Worm (Caenorhabditis elegans) whole organism, L4 larva: ENCODE data around the gene C13A2.3.

Experiments used
- D1046.2 ChIP-seq: fragments of 200-800 bp; sonication (Bioruptor generic); IDR thresholded peaks from 2 replicates; pipeline ENCODE4 v1.3.6; 2022; ENCODE audit warnings: missing genetic modification characterization, missing compliant biosample characterization
- F10B5.3 ChIP-seq: sonication (generic microtip); optimal IDR thresholded peaks from 2 replicates; lab custom pipeline; 2016; ENCODE audit warnings: mild to moderate bottlenecking, missing genetic modification characterization, missing compliant biosample characterization
- T20F7.1 ChIP-seq: fragments of 200-800 bp; sonication (Bioruptor generic); optimal IDR thresholded peaks from 2 replicates; lab custom pipeline; 2018; ENCODE audit warnings: mild to moderate bottlenecking, missing genetic modification characterization, missing compliant biosample characterization
- ZK337.2 ChIP-seq: fragments of 200-800 bp; sonication (Bioruptor generic); IDR thresholded peaks from 2 replicates; pipeline ENCODE4 v1.3.6; 2022; ENCODE audit warnings: missing genetic modification reagents, missing genetic modification characterization, missing compliant biosample characterization
- aha-1 ChIP-seq: fragments of 150-350 bp; peaks from one replicate; lab custom pipeline; 2014; ENCODE audit warnings: missing biosample characterization, missing genetic modification characterization
- ama-1 ChIP-seq: fragments of 150-350 bp; optimal IDR thresholded peaks from 2 replicates; lab custom pipeline; 2014; ENCODE audit warnings: inconsistent platforms, mixed read lengths
- ceh-32 ChIP-seq: sonication (generic microtip); optimal IDR thresholded peaks from 2 replicates; lab custom pipeline; 2016; ENCODE audit warnings: mild to moderate bottlenecking, missing genetic modification characterization, missing compliant biosample characterization; ENCODE audit not compliant: poor library complexity
- ces-1 ChIP-seq: fragments of 150-350 bp; sonication (generic microtip); optimal IDR thresholded peaks from 4 replicates; lab custom pipeline; 2014; ENCODE audit warnings: missing biosample characterization, missing genetic modification reagents, missing genetic modification characterization
- ctbp-1 ChIP-seq: fragments of 200-800 bp; sonication (Bioruptor generic); IDR thresholded peaks from 2 replicates; pipeline ENCODE4 v1.3.6; 2022; ENCODE audit warnings: missing genetic modification reagents, missing genetic modification characterization, missing compliant biosample characterization
- daf-12 ChIP-seq: fragments of 150-350 bp; optimal IDR thresholded peaks from 2 replicates; lab custom pipeline; 2014; ENCODE audit warnings: missing biosample characterization, missing genetic modification reagents, missing genetic modification characterization
- daf-19 ChIP-seq: fragments of 200-800 bp; sonication (Bioruptor generic); conservative IDR thresholded peaks from 2 replicates; pipeline ENCODE4 v1.3.6; 2022; ENCODE audit warnings: missing genetic modification characterization, missing compliant biosample characterization
- dmd-6 ChIP-seq: fragments of 200-800 bp; sonication (Bioruptor generic); IDR thresholded peaks from 2 replicates; pipeline ENCODE4 v1.3.6; 2022; ENCODE audit warnings: missing genetic modification reagents, missing genetic modification characterization, missing compliant biosample characterization
- dpl-1 ChIP-seq: fragments of 150-350 bp; optimal IDR thresholded peaks from 2 replicates; lab custom pipeline; 2014; ENCODE audit warnings: missing biosample characterization, missing genetic modification reagents, missing genetic modification characterization
- dve-1 ChIP-seq: sonication (generic microtip); optimal IDR thresholded peaks from 2 replicates; lab custom pipeline; 2017; ENCODE audit warnings: antibody characterized with exemption, mild to moderate bottlenecking, missing genetic modification characterization, missing compliant biosample characterization; ENCODE audit not compliant: insufficient read depth
- egl-27 ChIP-seq: sonication (generic microtip); optimal IDR thresholded peaks from 3 replicates; lab custom pipeline; 2017; ENCODE audit warnings: missing biosample characterization, missing genetic modification reagents, missing genetic modification characterization
- fkh-10 ChIP-seq: fragments of 150-350 bp; optimal IDR thresholded peaks from 2 replicates; lab custom pipeline; 2014; ENCODE audit warnings: missing biosample characterization, missing genetic modification reagents, missing genetic modification characterization
- fos-1 ChIP-seq: fragments of 150-350 bp; optimal IDR thresholded peaks from 2 replicates; lab custom pipeline; 2014; ENCODE audit warnings: missing biosample characterization, missing genetic modification characterization
- hif-1 ChIP-seq, 2 experiments: sonication (generic microtip); optimal IDR thresholded peaks; 2 replicates each; lab custom pipeline; 2016 to 2017; ENCODE audit warnings: missing compliant biosample characterization in 2 of 2, missing genetic modification characterization in 2 of 2, missing genetic modification reagents in 2 of 2, missing genotype in 2 of 2, mild to moderate bottlenecking in 1 of 2
- jun-1 ChIP-seq: fragments of 150-350 bp; optimal IDR thresholded peaks from 2 replicates; lab custom pipeline; 2014; ENCODE audit warnings: missing biosample characterization, missing genetic modification reagents, missing genetic modification characterization
- lim-7 ChIP-seq: fragments of 200-800 bp; sonication (Bioruptor generic); IDR thresholded peaks from 2 replicates; pipeline ENCODE4 v1.3.6; 2022; ENCODE audit warnings: missing genetic modification characterization, missing compliant biosample characterization
- lin-13 ChIP-seq: fragments of 150-350 bp; optimal IDR thresholded peaks from 2 replicates; lab custom pipeline; 2014; ENCODE audit warnings: missing biosample characterization, missing genetic modification reagents, missing genetic modification characterization
- lin-38 ChIP-seq: fragments of 200-800 bp; sonication (Bioruptor generic); IDR thresholded peaks from 2 replicates; pipeline ENCODE4 v1.3.6; 2022; ENCODE audit warnings: missing genetic modification reagents, missing genetic modification characterization, missing compliant biosample characterization
- lir-3 ChIP-seq: sonication (generic microtip); optimal IDR thresholded peaks from 2 replicates; lab custom pipeline; 2016; ENCODE audit warnings: mild to moderate bottlenecking, missing genetic modification characterization, missing compliant biosample characterization
- lsy-2 ChIP-seq, 2 experiments: fragments of 150-350 bp in 1 of 2; sonication (generic microtip) in 1 of 2; optimal IDR thresholded peaks; 2 replicates each; lab custom pipeline; 2014 to 2017; ENCODE audit warnings: missing biosample characterization in 2 of 2, missing genetic modification characterization in 2 of 2
- madf-9 ChIP-seq: fragments of 200-800 bp; sonication (Bioruptor generic); conservative IDR thresholded peaks from 2 replicates; pipeline ENCODE4 v1.3.6; 2022; ENCODE audit warnings: missing genetic modification reagents, missing genetic modification characterization, missing compliant biosample characterization
- mep-1 ChIP-seq: fragments of 150-350 bp; sonication (generic microtip); optimal IDR thresholded peaks from 3 replicates; lab custom pipeline; 2014; ENCODE audit warnings: missing biosample characterization, missing genetic modification characterization
- mes-2 ChIP-seq: sonication (generic microtip); optimal IDR thresholded peaks from 2 replicates; lab custom pipeline; 2016; ENCODE audit warnings: missing genotype, mild to moderate bottlenecking, missing genetic modification characterization, missing compliant biosample characterization; ENCODE audit not compliant: poor library complexity, severe bottlenecking
- nhr-10 ChIP-seq: fragments of 150-350 bp; optimal IDR thresholded peaks from 2 replicates; lab custom pipeline; 2014; ENCODE audit warnings: missing biosample characterization, missing genetic modification characterization
- nhr-11 ChIP-seq: fragments of 150-350 bp; optimal IDR thresholded peaks from 2 replicates; lab custom pipeline; 2014; ENCODE audit warnings: missing biosample characterization, missing genetic modification characterization
- nhr-111 ChIP-seq: fragments of 200-800 bp; sonication (Bioruptor generic); optimal IDR thresholded peaks from 2 replicates; lab custom pipeline; 2018; ENCODE audit warnings: mild to moderate bottlenecking, missing genetic modification characterization, missing compliant biosample characterization
- nhr-237 ChIP-seq: sonication (generic microtip); optimal IDR thresholded peaks from 2 replicates; lab custom pipeline; 2017; ENCODE audit warnings: missing biosample characterization, missing genetic modification characterization
- nhr-28 ChIP-seq: fragments of 150-350 bp; optimal IDR thresholded peaks from 2 replicates; lab custom pipeline; 2014; ENCODE audit warnings: missing biosample characterization, missing genetic modification characterization
- nhr-6 ChIP-seq: fragments of 150-350 bp; optimal IDR thresholded peaks from 2 replicates; lab custom pipeline; 2014; ENCODE audit warnings: missing biosample characterization, missing genetic modification characterization
- pha-4 ChIP-seq, 2 experiments: fragments of 150-350 bp in 1 of 2; fragments of 200-800 bp in 1 of 2; sonication (Bioruptor generic) in 1 of 2; IDR thresholded peaks in 1 of 2; optimal IDR thresholded peaks in 1 of 2; 2 replicates each; pipeline versions ENCODE4 v1.3.6 to Lab custom; 2014 to 2022; ENCODE audit warnings: missing genetic modification characterization in 2 of 2, missing genetic modification reagents in 2 of 2, missing biosample characterization in 1 of 2, missing compliant biosample characterization in 1 of 2
- pqm-1 ChIP-seq: sonication (generic microtip); optimal IDR thresholded peaks from 2 replicates; lab custom pipeline; 2017; ENCODE audit warnings: missing biosample characterization, missing genetic modification characterization
- rbr-2 ChIP-seq: sonication (generic microtip); optimal IDR thresholded peaks from 2 replicates; lab custom pipeline; 2016; ENCODE audit warnings: missing genotype, missing genetic modification characterization, missing compliant biosample characterization
- saeg-2 ChIP-seq: fragments of 200-800 bp; sonication (Bioruptor generic); IDR thresholded peaks from 2 replicates; pipeline ENCODE4 v1.3.6; 2022; ENCODE audit warnings: missing genetic modification reagents, missing genetic modification characterization, missing compliant biosample characterization
- sdz-12 ChIP-seq: fragments of 200-800 bp; sonication (Bioruptor generic); optimal IDR thresholded peaks from 2 replicates; lab custom pipeline; 2018; ENCODE audit warnings: mild to moderate bottlenecking, missing genetic modification characterization, missing compliant biosample characterization
- set-16 ChIP-seq: fragments of 200-800 bp; sonication (Bioruptor generic); IDR thresholded peaks from 2 replicates; pipeline ENCODE4 v1.3.6; 2022; ENCODE audit warnings: missing genetic modification reagents, missing genetic modification characterization, missing compliant biosample characterization
- spr-1 ChIP-seq: sonication (generic microtip); optimal IDR thresholded peaks from 2 replicates; lab custom pipeline; 2016; ENCODE audit warnings: mild to moderate bottlenecking, missing genetic modification characterization, missing compliant biosample characterization
- tra-1 ChIP-seq: fragments of 200-800 bp; sonication (Bioruptor generic); IDR thresholded peaks from 2 replicates; pipeline ENCODE4 v1.3.6; 2022; ENCODE audit warnings: missing genetic modification reagents, missing genetic modification characterization, missing compliant biosample characterization
- unc-62 ChIP-seq, 3 experiments: fragments of 150-350 bp in 1 of 3; sonication (generic microtip); optimal IDR thresholded peaks in 2 of 3; peaks in 1 of 3; 1 replicate in 1 of 3; 2 replicates in 2 of 3; lab custom pipeline; 2014 to 2017; ENCODE audit warnings: missing biosample characterization in 3 of 3, missing genetic modification characterization in 3 of 3, missing genetic modification reagents in 3 of 3, missing genotype in 1 of 3
- zag-1 ChIP-seq: fragments of 150-350 bp; optimal IDR thresholded peaks from 2 replicates; lab custom pipeline; 2014; ENCODE audit warnings: missing biosample characterization, missing genetic modification characterization
- zfp-3 ChIP-seq: fragments of 200-800 bp; sonication (Bioruptor generic); conservative IDR thresholded peaks from 2 replicates; pipeline ENCODE4 v1.3.6; 2022; ENCODE audit warnings: missing genetic modification reagents, missing genetic modification characterization, missing compliant biosample characterization

The C13A2.3 gene

DNA sequence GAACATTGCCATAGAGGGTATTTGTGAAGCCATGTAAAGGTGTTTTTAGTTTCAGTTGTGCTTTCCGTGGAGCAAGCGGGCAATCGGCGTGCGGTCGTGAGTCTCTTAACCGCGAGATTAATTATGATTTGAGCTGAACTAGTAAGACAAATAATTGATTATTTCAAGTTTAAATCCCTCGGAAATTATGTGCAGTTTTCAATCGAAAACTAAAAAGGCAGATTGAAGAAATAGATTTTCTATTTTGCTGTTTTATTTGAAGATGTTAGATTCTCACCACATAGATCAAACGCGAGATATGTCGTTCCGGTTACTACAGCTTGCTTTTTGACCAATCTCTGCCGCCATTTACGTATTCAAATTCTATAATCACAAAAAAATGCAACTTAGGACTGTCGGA is at the start of gene C13A2.3:
Gene C13A2.3 (plus strand): TSS at position 301 of the 400 bp plus-strand sequence.
- TF ChIP-seq unc-62 (GFP tag; optimal IDR thresholded peaks at IDR 0.05 in 1 of 2; lab: Kevin White, UChicago): peak in 1 of 2 experiments; percentile 28
- no peak for TF ChIP-seq unc-62 (tag; optimal IDR thresholded peaks at IDR 0.05; lab: Kevin White, UChicago)
- TF ChIP-seq daf-19 (GFP tag; lab: Robert Waterston, UW): no peak

DNA sequence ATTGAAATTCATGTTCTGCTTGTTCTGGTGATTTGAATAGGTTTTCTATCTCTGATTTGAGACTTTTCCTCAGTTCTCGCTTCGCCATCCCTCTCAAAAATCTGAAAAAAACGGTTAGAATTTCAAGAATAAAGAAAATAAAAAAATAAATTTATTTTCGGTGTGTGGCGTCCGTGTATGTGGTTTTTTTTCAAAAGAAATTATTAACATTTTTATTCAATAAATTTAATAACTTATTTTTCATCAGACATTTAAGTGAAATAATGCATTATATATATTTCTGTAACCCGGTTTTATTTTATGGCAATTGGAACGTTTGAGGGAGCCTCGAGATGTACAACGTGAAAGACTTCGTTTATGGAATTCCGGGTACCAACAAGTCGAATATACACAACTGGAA is 47.4 kb upstream of the C13A2.3 start, which contains the start of gene C05C8.5:
Gene C05C8.5 (minus strand): TSS at position 101 of the 400 bp plus-strand sequence.
- no peak for TF ChIP-seq nhr-10
- TF ChIP-seq pha-4 (GFP tag; IDR thresholded peaks at IDR 0.05; lab: Robert Waterston, UW): no peak
- no peak for TF ChIP-seq pha-4 (tag; optimal IDR thresholded peaks at IDR 0.05; lab: Kevin White, UChicago)

DNA sequence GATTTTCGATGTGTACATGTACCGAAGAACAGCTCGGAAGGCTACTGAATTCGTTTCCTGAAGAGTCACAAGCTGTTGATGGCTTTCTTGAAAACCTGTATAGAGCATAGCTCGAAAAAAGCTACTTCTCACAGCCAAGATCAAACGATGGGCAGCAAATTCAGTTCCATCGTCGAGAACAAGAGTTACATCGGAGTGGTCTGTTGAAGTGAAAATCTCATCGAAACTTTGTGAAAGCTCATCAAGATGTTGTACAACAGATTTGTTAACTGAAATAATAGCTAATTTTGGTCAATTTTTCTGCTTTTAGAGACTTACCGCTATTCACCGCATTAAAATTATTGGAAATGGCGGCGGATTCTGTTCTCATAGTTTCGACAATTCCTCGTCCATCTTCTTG is 45.4 kb upstream of the C13A2.3 start:
- TF ChIP-seq aha-1 (tag; lab: Kevin White, UChicago) (peak; percentile 54), pqm-1 (tag; lab: Kevin White, UChicago) (no peak)

DNA sequence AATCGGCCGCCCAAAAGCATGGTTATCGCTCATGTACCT is 45.2 kb upstream of the C13A2.3 start, which contains the start of gene hpo-9:
Gene hpo-9 (minus strand): TSS at position 37 of the 39 bp plus-strand sequence.
- TF ChIP-seq spr-1 (tag; lab: Kevin White, UChicago): no peak
- no peak for TF ChIP-seq ctbp-1 (GFP tag; lab: Robert Waterston, UW)
- no peak for TF ChIP-seq dmd-6 (GFP tag; lab: Robert Waterston, UW)
- TF ChIP-seq ces-1: no peak
- no peak for TF ChIP-seq D1046.2 (GFP tag; lab: Robert Waterston, UW)
- no peak for TF ChIP-seq egl-27 (tag; lab: Kevin White, UChicago)
- TF ChIP-seq, all 104 proteins: peak for 0

DNA sequence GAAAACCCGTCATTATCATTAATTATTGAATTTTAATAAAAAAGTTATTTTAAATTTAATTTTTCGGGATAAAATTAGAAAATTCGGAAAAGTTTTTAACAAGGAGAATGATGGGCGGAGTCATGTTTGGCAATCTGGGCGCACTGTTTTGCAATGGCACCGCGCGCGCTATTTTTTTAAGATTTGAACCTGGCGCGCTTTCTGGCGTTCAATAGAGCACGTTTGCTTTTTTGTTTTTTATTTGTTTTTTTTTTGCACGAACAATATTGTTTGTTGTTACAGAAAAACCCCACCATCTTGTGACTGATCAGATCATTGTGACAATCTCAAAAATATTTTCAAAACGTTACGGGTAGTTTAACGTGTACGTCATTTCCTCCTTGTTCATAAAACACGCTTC is 45.0 kb upstream of the C13A2.3 start, which contains the start of gene hyls-1:
Gene hyls-1 (plus strand): TSS at position 249 of the 400 bp plus-strand sequence.
- no peak for TF ChIP-seq D1046.2 (GFP tag; lab: Robert Waterston, UW)
- peak; percentile 81 for TF ChIP-seq rbr-2 (tag; lab: Kevin White, UChicago)
- peak; percentile 27 for TF ChIP-seq ama-1 (lab: Kevin White, UChicago)
- peak in 1 of 2 experiments; percentile 84 for TF ChIP-seq hif-1 (tag; optimal IDR thresholded peaks at IDR 0.05; lab: Kevin White, UChicago)
- peak; percentile 53 for TF ChIP-seq nhr-28 (tag; lab: Kevin White, UChicago)
- no peak for TF ChIP-seq lim-7
- peak; percentile 93 for TF ChIP-seq dpl-1 (GFP tag; lab: Kevin White, UChicago)
- TF ChIP-seq lsy-2 (tag; optimal IDR thresholded peaks at IDR 0.05; lab: Kevin White, UChicago): peak in 1 of 2 experiments; percentile 86
- 0 out of 2 replicates have a peak, but pooled peaks have one; percentile 37 for TF ChIP-seq zfp-3 (GFP tag; lab: Robert Waterston, UW)
- TF ChIP-seq sdz-12 (GFP tag; lab: Kevin White, UChicago): no peak
- no peak for TF ChIP-seq ceh-32 (tag; lab: Kevin White, UChicago)
- no peak for TF ChIP-seq madf-9 (GFP tag; lab: Robert Waterston, UW)
- no peak for TF ChIP-seq nhr-237 (tag; lab: Kevin White, UChicago)
- TF ChIP-seq tra-1: no peak
- TF ChIP-seq daf-12 (tag; lab: Kevin White, UChicago): no peak
- no peak for TF ChIP-seq T20F7.1 (GFP tag; lab: Kevin White, UChicago)
- TF ChIP-seq saeg-2 (GFP tag; lab: Robert Waterston, UW): no peak
- no peak for TF ChIP-seq zag-1 (tag; lab: Kevin White, UChicago)
- TF ChIP-seq set-16 (GFP tag; lab: Robert Waterston, UW): no peak
- TF ChIP-seq mep-1 (tag; lab: Kevin White, UChicago): peak; percentile 89
- no peak for TF ChIP-seq nhr-10
- peak; percentile 92 for TF ChIP-seq mes-2 (tag; lab: Kevin White, UChicago)
- peak; percentile 97 for TF ChIP-seq lin-38 (GFP tag; lab: Robert Waterston, UW)
- TF ChIP-seq dve-1 (tag; lab: Kevin White, UChicago): peak; percentile 88
- no peak for TF ChIP-seq lir-3 (tag; lab: Kevin White, UChicago)
- TF ChIP-seq ZK337.2 (GFP tag; lab: Robert Waterston, UW): no peak
- no peak for TF ChIP-seq F10B5.3
- peak; percentile 65 for TF ChIP-seq lin-13
- TF ChIP-seq fkh-10: no peak
- no peak for TF ChIP-seq nhr-11 (tag; lab: Kevin White, UChicago)
- peak; percentile 84 for TF ChIP-seq nhr-6 (tag; lab: Kevin White, UChicago)
- TF ChIP-seq jun-1 (tag; lab: Kevin White, UChicago): no peak
- TF ChIP-seq fos-1: no peak
- TF ChIP-seq aha-1 (tag; lab: Kevin White, UChicago): peak; percentile 89
- TF ChIP-seq nhr-111 (GFP tag; lab: Kevin White, UChicago): no peak
